Fruit fly (Drosophila melanogaster) Kc167 (cell line): Measurements from ENCODE around the gene Cep97.

Experiments
- Myc ChIP-seq: fragments of >200 bp; optimal IDR thresholded peaks from 2 replicates; lab custom pipeline; 2017; ENCODE audit warnings: missing external identifiers
- Sin3A ChIP-seq: fragments of >200 bp; optimal IDR thresholded peaks from 2 replicates; lab custom pipeline; 2018; ENCODE audit warnings: missing external identifiers
- insv ChIP-seq: fragments of >200 bp; optimal IDR thresholded peaks from 3 replicates; lab custom pipeline; 2018; ENCODE audit warnings: missing external identifiers
- psq ChIP-seq: fragments of >200 bp; optimal IDR thresholded peaks from 2 replicates; lab custom pipeline; 2017; ENCODE audit warnings: missing external identifiers

dm6 chr2L:3840975-3841374 lies 26.5 kb upstream of the Cep97 start:
- TF ChIP-seq Myc (lab: Kevin White, UChicago) = no peak
- TF ChIP-seq psq (lab: Kevin White, UChicago) = no peak
- no peak for TF ChIP-seq insv
- no peak for TF ChIP-seq Sin3A (lab: Kevin White, UChicago)
